Fruit fly (Drosophila melanogaster): ENCODE measurements around the gene Unc-76.

The Unc-76 gene

dm6 chrX:2076412-2077357 is 3.7 kb upstream of the Unc-76 start, which contains the start of gene CG4025 (continued):
- no peak for TF ChIP-seq onecut (GFP tag; IDR thresholded peaks at IDR 0.05)
- TF ChIP-seq Jarid2 (GFP tag; optimal IDR thresholded peaks at IDR 0.05) = no peak
- TF ChIP-seq gt (GFP tag; IDR thresholded peaks at IDR 0.05) = no peak
- TF ChIP-seq gce (GFP tag; IDR thresholded peaks at IDR 0.05) = no peak
- TF ChIP-seq tgo (GFP tag; IDR thresholded peaks at IDR 0.05) = no peak
- TF ChIP-seq bigmax (GFP tag; optimal IDR thresholded peaks at IDR 0.05) = no peak
- TF ChIP-seq ssp (GFP tag; IDR thresholded peaks at IDR 0.05) = no peak
- no peak for TF ChIP-seq ro (GFP tag; IDR thresholded peaks at IDR 0.05)
- TF ChIP-seq CG2129 (GFP tag; IDR thresholded peaks at IDR 0.05; ENCODE audit: partially characterized antibody) = no peak
- TF ChIP-seq jumu (GFP tag; optimal IDR thresholded peaks at IDR 0.05) = no peak
- TF ChIP-seq grn (GFP tag; optimal IDR thresholded peaks at IDR 0.05) = no peak
- TF ChIP-seq kay (GFP tag; optimal IDR thresholded peaks at IDR 0.05) = peak; percentile 49
- no peak for TF ChIP-seq knrl (GFP tag; IDR thresholded peaks at IDR 0.05; ENCODE audit: partially characterized antibody)
- TF ChIP-seq Fer2 (tag; optimal IDR thresholded peaks at IDR 0.05) = no peak
- no peak for TF ChIP-seq gsb (GFP tag; IDR thresholded peaks at IDR 0.05)
- no peak for TF ChIP-seq CG6765 (GFP tag; optimal IDR thresholded peaks at IDR 0.05)
- TF ChIP-seq al (GFP tag; IDR thresholded peaks at IDR 0.05) = no peak
- TF ChIP-seq crol (GFP tag; IDR thresholded peaks at IDR 0.05) = 0 out of 2 replicates have a peak, but pooled peaks have one; percentile 19
- TF ChIP-seq CG9797 (GFP tag; optimal IDR thresholded peaks at IDR 0.05) = peak; percentile 45
- no peak for TF ChIP-seq ken (GFP tag; IDR thresholded peaks at IDR 0.05)
- TF ChIP-seq CG2116 (GFP tag; optimal IDR thresholded peaks at IDR 0.05) = no peak
- TF ChIP-seq ranshi (GFP tag; IDR thresholded peaks at IDR 0.05) = no peak
- 0 out of 2 replicates have a peak, but pooled peaks have one; percentile 24 for TF ChIP-seq MBD-R2 (GFP tag; IDR thresholded peaks at IDR 0.05)
- TF ChIP-seq CG4730 (GFP tag; IDR thresholded peaks at IDR 0.05) = no peak
- TF ChIP-seq Sry-β (GFP tag; optimal IDR thresholded peaks at IDR 0.05) = peak; percentile 90
- peak; percentile 34 for TF ChIP-seq pzg (GFP tag; optimal IDR thresholded peaks at IDR 0.05)
- TF ChIP-seq MESR4 (GFP tag; optimal IDR thresholded peaks at IDR 0.05) = peak; percentile 51
- no peak for TF ChIP-seq ci (GFP tag; IDR thresholded peaks at IDR 0.05)
- TF ChIP-seq tio (GFP tag; optimal IDR thresholded peaks at IDR 0.05) = no peak
- no peak for TF ChIP-seq eve (GFP tag; optimal IDR thresholded peaks at IDR 0.05)
- no peak for TF ChIP-seq HLH4C (GFP tag; IDR thresholded peaks at IDR 0.05; ENCODE audit: partially characterized antibody)
- TF ChIP-seq E2f2 (GFP tag; IDR thresholded peaks at IDR 0.05) = peak; percentile 83
- TF ChIP-seq cad (GFP tag; optimal IDR thresholded peaks at IDR 0.05) = no peak
- TF ChIP-seq Nf-YC (tag; optimal IDR thresholded peaks at IDR 0.05) = peak; percentile 87
- no peak for TF ChIP-seq HmgZ (tag; optimal IDR thresholded peaks at IDR 0.05)
- TF ChIP-seq GATAe (GFP tag; conservative IDR thresholded peaks at IDR 0.05) = no peak
- TF ChIP-seq sc (optimal IDR thresholded peaks at IDR 0.05) = no peak
- TF ChIP-seq sc (GFP tag; optimal IDR thresholded peaks at IDR 0.05) = no peak
- no peak for TF ChIP-seq CG11247 (GFP tag; IDR thresholded peaks at IDR 0.05)
- peak; percentile 11 for TF ChIP-seq sug (tag; optimal IDR thresholded peaks at IDR 0.05)

dm6 chrX:2081848-2082365 is 1.5 kb downstream of the Unc-76 start:
- TF ChIP-seq nerfin-1 (tag; optimal IDR thresholded peaks at IDR 0.05) (peak; percentile 44), abd-A (tag; optimal IDR thresholded peaks at IDR 0.05) (peak; percentile 59), ewg (GFP tag; optimal IDR thresholded peaks at IDR 0.05) (peak; percentile 68), crol (GFP tag; IDR thresholded peaks at IDR 0.05) (peak; percentile 70), Adf1 (GFP tag; IDR thresholded peaks at IDR 0.05) (peak; percentile 9; the same call in 1 of the 2 replicates), Deaf1 (tag; optimal IDR thresholded peaks at IDR 0.05) (peak; percentile 23), CG34422 (GFP tag; IDR thresholded peaks at IDR 0.05) (0 out of 3 replicates have a peak, but pooled peaks have one; percentile 12), Med (GFP tag) (peak; percentile 12), scrt (GFP tag; optimal IDR thresholded peaks at IDR 0.05) (peak; percentile 63), CG14710 (tag; optimal IDR thresholded peaks at IDR 0.05) (no peak), aop (GFP tag; IDR thresholded peaks at IDR 0.05) (no peak), onecut (GFP tag; IDR thresholded peaks at IDR 0.05) (peak; percentile 95), CG9876 (GFP tag; optimal IDR thresholded peaks at IDR 0.05) (no peak)
